Fruit fly (Drosophila melanogaster): ENCODE results near the gene PGRP-LD.

PGRP-LD gene

dm6 chr3L:5751740-5752579 lies 27.9 kb upstream of the PGRP-LD start, which contains the start of gene DnaJ-1 (continued):
- TF ChIP-seq trh (GFP tag; optimal IDR thresholded peaks at IDR 0.05) (no peak), gcm (GFP tag; optimal IDR thresholded peaks at IDR 0.05) (peak; percentile 22), Bgb (GFP tag; IDR thresholded peaks at IDR 0.05; ENCODE audit: partially characterized antibody) (peak; percentile 98), gsb-n (tag; optimal IDR thresholded peaks at IDR 0.05) (no peak), Sry-β (GFP tag; optimal IDR thresholded peaks at IDR 0.05) (peak; percentile 7), stwl (tag; optimal IDR thresholded peaks at IDR 0.05) (peak; percentile 67), CG9727 (GFP tag; optimal IDR thresholded peaks at IDR 0.05) (peak; percentile 18), usp (GFP tag; optimal IDR thresholded peaks at IDR 0.05) (no peak), CG10565 (GFP tag; optimal IDR thresholded peaks at IDR 0.05) (no peak), hth (optimal IDR thresholded peaks at IDR 0.05) (no peak), CG11723 (GFP tag; optimal IDR thresholded peaks at IDR 0.05) (no peak), Xrp1 (GFP tag; IDR thresholded peaks at IDR 0.05) (no peak), jing (GFP tag; optimal IDR thresholded peaks at IDR 0.05) (no peak), CG10147 (GFP tag; optimal IDR thresholded peaks at IDR 0.05) (peak; percentile 34), nerfin-1 (tag; optimal IDR thresholded peaks at IDR 0.05) (peak; percentile 36), CG12219 (GFP tag; optimal IDR thresholded peaks at IDR 0.05) (no peak), CG3995 (GFP tag; optimal IDR thresholded peaks at IDR 0.05) (peak; percentile 90), Hmr (GFP tag; optimal IDR thresholded peaks at IDR 0.05) (peak; percentile 61), HLH4C (GFP tag; IDR thresholded peaks at IDR 0.05; ENCODE audit: partially characterized antibody) (peak; percentile 96), gfzf (GFP tag; optimal IDR thresholded peaks at IDR 0.05) (peak; percentile 53), ems (GFP tag; optimal IDR thresholded peaks at IDR 0.05) (peak; percentile 16), CG4854 (GFP tag; optimal IDR thresholded peaks at IDR 0.05) (no peak), H15 (GFP tag; IDR thresholded peaks at IDR 0.05) (no peak), kni (GFP tag; optimal IDR thresholded peaks at IDR 0.05) (peak; percentile 52), br (optimal IDR thresholded peaks at IDR 0.05) (no peak), CG33213 (GFP tag; optimal IDR thresholded peaks at IDR 0.05) (peak; percentile 60), Hand (GFP tag; optimal IDR thresholded peaks at IDR 0.05) (peak; percentile 66), toy (GFP tag; IDR thresholded peaks at IDR 0.05) (no peak), CG3847 (GFP tag; IDR thresholded peaks at IDR 0.05) (no peak), Fer3 (tag; optimal IDR thresholded peaks at IDR 0.05) (no peak), wor (GFP tag; IDR thresholded peaks at IDR 0.05) (no peak), CG4617 (GFP tag; optimal IDR thresholded peaks at IDR 0.05; ENCODE audit: borderline replicate concordance) (peak; percentile 43), shn (GFP tag; optimal IDR thresholded peaks at IDR 0.05) (peak; percentile 21), HLH3B (GFP tag; IDR thresholded peaks at IDR 0.05) (no peak), jigr1 (GFP tag; IDR thresholded peaks at IDR 0.05) (no peak), disco-r (GFP tag; optimal IDR thresholded peaks at IDR 0.05) (no peak), lbe (GFP tag; optimal IDR thresholded peaks at IDR 0.05) (peak; percentile 68), YL-1 (GFP tag; optimal IDR thresholded peaks at IDR 0.05) (peak; percentile 92), gt (GFP tag; IDR thresholded peaks at IDR 0.05) (no peak), Ravus (GFP tag; IDR thresholded peaks at IDR 0.05) (no peak), run (tag; optimal IDR thresholded peaks at IDR 0.05) (no peak), CG15269 (tag; optimal IDR thresholded peaks at IDR 0.05) (peak; percentile 41), CG6175 (GFP tag; IDR thresholded peaks at IDR 0.05) (no peak), CG17802 (tag; optimal IDR thresholded peaks at IDR 0.05) (no peak), corto (GFP tag; optimal IDR thresholded peaks at IDR 0.05) (peak; percentile 55), CG2875 (GFP tag; optimal IDR thresholded peaks at IDR 0.05) (peak; percentile 9), CG9215 (GFP tag; IDR thresholded peaks at IDR 0.05) (no peak), CG11696 (GFP tag; IDR thresholded peaks at IDR 0.05) (no peak), fd3F (GFP tag; optimal IDR thresholded peaks at IDR 0.05) (no peak), CG5180 (GFP tag; optimal IDR thresholded peaks at IDR 0.05) (peak; percentile 3)
